Fruit fly (Drosophila melanogaster): Measurements from ENCODE around the gene ash1.
A peak's percentile ranks its signal among the peaks of the same experiment; 100 is the strongest.

dm6 chr3L:19557197-19557995 lies 41.2 kb downstream of the ash1 start:
- TF ChIP-seq fd59A (GFP tag; optimal IDR thresholded peaks at IDR 0.05): no peak
- TF ChIP-seq Sox102F (GFP tag; optimal IDR thresholded peaks at IDR 0.05): no peak
- no peak for TF ChIP-seq Hr38 (GFP tag; optimal IDR thresholded peaks at IDR 0.05)
- TF ChIP-seq CG16779 (tag; optimal IDR thresholded peaks at IDR 0.05): peak; percentile 22
- TF ChIP-seq lz (GFP tag; optimal IDR thresholded peaks at IDR 0.05): peak; percentile 28
